Fruit fly (Drosophila melanogaster): ENCODE data around the gene Pdha.

Pdha gene

DNA sequence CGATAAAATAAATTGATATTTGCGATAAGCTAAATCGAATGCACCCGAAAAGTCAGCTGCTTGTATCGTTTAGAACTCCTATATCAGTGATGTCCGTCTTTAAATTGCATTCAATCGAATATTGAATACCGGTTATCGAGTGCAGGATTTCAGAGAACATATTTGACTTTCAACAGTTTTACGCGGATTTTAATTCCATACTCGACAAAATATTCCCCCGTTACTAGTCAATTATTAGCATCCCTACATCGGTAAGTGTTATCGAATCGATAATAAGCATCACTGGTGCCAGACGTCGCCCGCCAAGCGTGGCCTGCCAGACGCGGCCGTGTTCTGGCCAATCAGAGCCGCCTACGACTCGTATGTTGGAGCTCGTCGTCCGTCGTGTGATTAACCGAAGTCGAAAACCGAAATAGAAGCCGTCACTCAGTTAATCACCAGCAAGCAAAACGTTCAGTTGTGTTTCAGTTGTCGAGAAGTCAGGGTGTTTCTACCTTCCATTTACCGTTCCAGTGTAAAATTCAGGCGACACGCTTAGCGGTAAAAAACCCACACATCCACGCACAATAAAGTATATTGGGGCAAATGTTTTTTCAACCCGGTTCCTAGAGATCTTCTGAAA, 14.2 kb upstream of the Pdha start, which contains the start of gene ctp (continued):
- TF ChIP-seq mld (GFP tag; IDR thresholded peaks at IDR 0.05; ENCODE audit: partially characterized antibody): peak; percentile 61; the same call in 1 of the 3 replicates
- peak; percentile 26 for TF ChIP-seq CG6254 (GFP tag; optimal IDR thresholded peaks at IDR 0.05)
- peak; percentile 41 for TF ChIP-seq CG17385 (GFP tag; optimal IDR thresholded peaks at IDR 0.05)
- TF ChIP-seq dm (GFP tag; optimal IDR thresholded peaks at IDR 0.05): peak; percentile 8
- TF ChIP-seq chm (GFP tag; IDR thresholded peaks at IDR 0.05): 0 out of 2 replicates have a peak, but pooled peaks have one; percentile 16
- peak; percentile 33 for TF ChIP-seq exex (tag; optimal IDR thresholded peaks at IDR 0.05)
- peak; percentile 14 for TF ChIP-seq tin (GFP tag; optimal IDR thresholded peaks at IDR 0.05)
- TF ChIP-seq CG15269 (tag; optimal IDR thresholded peaks at IDR 0.05): peak; percentile 40
- TF ChIP-seq CG32532 (GFP tag; IDR thresholded peaks at IDR 0.05): peak; percentile 57; the same call in 1 of the 2 replicates
- peak; percentile 14 for TF ChIP-seq ftz-f1 (GFP tag; optimal IDR thresholded peaks at IDR 0.05)
- TF ChIP-seq Blimp-1 (GFP tag; optimal IDR thresholded peaks at IDR 0.05): peak; percentile 19
- TF ChIP-seq prd (optimal IDR thresholded peaks at IDR 0.05): no peak
- peak; percentile 64 for TF ChIP-seq prd (GFP tag; IDR thresholded peaks at IDR 0.05)
- no peak for TF ChIP-seq Dek (tag; optimal IDR thresholded peaks at IDR 0.05)
- peak; percentile 80 for TF ChIP-seq CG2120 (GFP tag; optimal IDR thresholded peaks at IDR 0.05)
- peak; percentile 66; the same call in 2 of the 3 replicates for TF ChIP-seq vnd (GFP tag; IDR thresholded peaks at IDR 0.05; ENCODE audit: partially characterized antibody)
- peak; percentile 48 for TF ChIP-seq CG4282 (GFP tag; optimal IDR thresholded peaks at IDR 0.05)
- TF ChIP-seq CG18619 (GFP tag; optimal IDR thresholded peaks at IDR 0.05): no peak
- TF ChIP-seq CoRest (tag; optimal IDR thresholded peaks at IDR 0.05): peak; percentile 51
- TF ChIP-seq CG31388 (GFP tag; optimal IDR thresholded peaks at IDR 0.05): no peak
- peak; percentile 49 for TF ChIP-seq Myb (GFP tag; optimal IDR thresholded peaks at IDR 0.05)
- TF ChIP-seq sug (tag; optimal IDR thresholded peaks at IDR 0.05): peak; percentile 58
- TF ChIP-seq CG6791 (GFP tag; IDR thresholded peaks at IDR 0.05; ENCODE audit: partially characterized antibody): peak; percentile 58; the same call in 2 of the 3 replicates
- TF ChIP-seq CG12391 (tag; optimal IDR thresholded peaks at IDR 0.05): peak; percentile 54
- TF ChIP-seq Lhr (GFP tag; optimal IDR thresholded peaks at IDR 0.05): peak; percentile 58
- TF ChIP-seq cas (GFP tag; IDR thresholded peaks at IDR 0.05): no peak
- peak; percentile 56; the same call in 1 of the 2 replicates for TF ChIP-seq seq (GFP tag; IDR thresholded peaks at IDR 0.05)
- TF ChIP-seq corto (GFP tag; optimal IDR thresholded peaks at IDR 0.05): no peak
- peak; percentile 28 for TF ChIP-seq CG10979 (tag; optimal IDR thresholded peaks at IDR 0.05)
- TF ChIP-seq cato (GFP tag; optimal IDR thresholded peaks at IDR 0.05; ENCODE audit: borderline replicate concordance): no peak
- TF ChIP-seq slbo (GFP tag; IDR thresholded peaks at IDR 0.05): peak; percentile 70
- no peak for TF ChIP-seq z (GFP tag; IDR thresholded peaks at IDR 0.05)
- TF ChIP-seq CG14050 (GFP tag; IDR thresholded peaks at IDR 0.05): no peak; the same call in 2 of the 3 replicates
- TF ChIP-seq CG7839 (tag; optimal IDR thresholded peaks at IDR 0.05): peak; percentile 29
- peak; percentile 74; the same call in 3 of the 4 replicates for TF ChIP-seq Dll (GFP tag; IDR thresholded peaks at IDR 0.05; ENCODE audit: partially characterized antibody)
- peak; percentile 44 for TF ChIP-seq CG7987 (GFP tag; optimal IDR thresholded peaks at IDR 0.05)
- no peak for TF ChIP-seq Usf (GFP tag; optimal IDR thresholded peaks at IDR 0.05)
- TF ChIP-seq Optix (GFP tag; IDR thresholded peaks at IDR 0.05): no peak
- TF ChIP-seq CG7556 (GFP tag; optimal IDR thresholded peaks at IDR 0.05): peak; percentile 34
- peak; percentile 37 for TF ChIP-seq p53 (GFP tag; optimal IDR thresholded peaks at IDR 0.05)
- peak; percentile 59 for TF ChIP-seq Meics (GFP tag; optimal IDR thresholded peaks at IDR 0.05)
- TF ChIP-seq GATAe (GFP tag; conservative IDR thresholded peaks at IDR 0.05): no peak
- TF ChIP-seq chif (GFP tag; optimal IDR thresholded peaks at IDR 0.05): peak; percentile 21 to 39
- peak; percentile 34 for TF ChIP-seq MTF-1 (GFP tag; optimal IDR thresholded peaks at IDR 0.05; ENCODE audit: borderline replicate concordance)
- TF ChIP-seq zfh1 (GFP tag; IDR thresholded peaks at IDR 0.05): peak; percentile 38; the same call in 1 of the 3 replicates
- peak; percentile 25 for TF ChIP-seq BtbVII (GFP tag; optimal IDR thresholded peaks at IDR 0.05)
- peak; percentile 8 for TF ChIP-seq fd3F (GFP tag; optimal IDR thresholded peaks at IDR 0.05)
- peak; percentile 55; the same call in 1 of the 2 replicates for TF ChIP-seq CG14014 (GFP tag; IDR thresholded peaks at IDR 0.05)
